Fruit fly (Drosophila melanogaster): ENCODE data around the gene CG31365.

The CG31365 gene

DNA sequence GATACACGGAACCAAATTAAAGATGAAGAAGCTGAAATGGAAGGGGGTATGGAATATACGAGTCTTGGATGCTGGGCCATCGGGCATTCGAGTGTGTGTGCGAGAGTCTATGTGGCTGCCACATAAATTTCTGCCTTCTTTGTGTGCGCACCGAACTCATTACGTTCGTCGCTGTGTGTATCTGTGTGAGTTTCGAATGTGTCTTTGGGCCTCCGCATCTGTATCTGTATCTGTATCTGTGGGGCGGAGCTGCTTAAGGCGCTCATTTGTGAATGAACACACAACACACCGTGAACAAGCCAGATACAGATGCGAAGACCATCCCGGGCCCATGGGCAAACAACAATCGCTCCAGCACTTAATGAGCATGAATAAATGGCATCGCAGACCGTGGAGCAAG, 17.2 kb upstream of the CG31365 start:
- TF ChIP-seq CG17806 (tag; optimal IDR thresholded peaks at IDR 0.05) (no peak), CG10348 (GFP tag; IDR thresholded peaks at IDR 0.05) (no peak)

DNA sequence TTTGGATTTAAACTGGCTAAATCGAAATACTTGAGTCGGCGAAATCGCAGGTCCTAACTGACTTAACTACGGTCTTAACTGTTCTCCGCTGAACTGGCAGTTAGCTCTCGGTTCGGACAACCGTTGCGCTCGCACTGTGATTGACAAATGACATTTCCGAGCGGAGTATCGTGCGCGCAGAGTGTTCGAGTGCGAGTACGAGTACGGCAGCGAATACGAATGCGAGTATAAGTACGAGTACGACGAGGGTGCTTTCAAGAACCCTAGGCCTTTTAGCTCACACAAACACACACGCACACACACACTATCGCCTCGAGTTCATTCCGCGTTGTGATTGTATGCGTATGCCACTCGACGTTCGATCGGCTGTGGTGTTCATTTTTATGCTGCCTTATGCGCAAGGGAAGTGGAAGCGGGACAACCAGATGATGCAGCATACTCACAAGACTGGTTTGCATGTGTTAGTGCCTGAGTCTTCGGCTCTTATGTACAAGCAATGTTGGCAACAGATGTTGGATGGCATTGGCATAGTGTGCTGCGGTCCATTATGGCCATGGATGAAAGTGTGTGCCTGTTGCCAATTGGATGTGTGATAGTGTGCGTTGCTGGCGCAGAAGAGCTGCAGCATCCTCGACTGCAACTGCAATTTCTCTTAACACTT, 15.6 kb upstream of the CG31365 start, which contains the start of gene hh:
TSS of gene hh (minus strand) at position 229 of the 661 bp plus-strand sequence.
- 0 out of 3 replicates have a peak, but pooled peaks have one; percentile 49 for TF ChIP-seq CG4496 (GFP tag; IDR thresholded peaks at IDR 0.05)
- TF ChIP-seq CG17806 (tag; optimal IDR thresholded peaks at IDR 0.05) = no peak

DNA sequence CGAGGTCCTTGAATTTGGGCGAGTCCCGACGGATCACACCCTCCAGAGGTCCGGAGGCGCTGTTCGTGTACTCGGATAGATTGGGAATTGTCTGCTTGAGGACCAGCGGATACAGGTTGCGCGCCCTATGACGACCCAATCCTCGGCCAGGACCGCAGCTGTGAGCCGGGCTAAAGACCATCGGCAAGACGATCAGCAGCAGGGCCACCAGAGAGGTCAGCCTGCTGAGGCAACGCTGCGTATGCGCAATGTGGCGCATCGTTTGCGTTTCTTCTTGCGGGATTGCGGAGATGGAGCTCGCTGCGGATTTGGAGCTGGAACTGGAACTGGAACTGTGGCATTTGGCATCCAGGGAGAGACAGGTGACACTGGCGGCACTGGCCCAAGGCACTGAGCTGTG, 14.9 kb upstream of the CG31365 start:
- TF ChIP-seq CG8301 (tag; optimal IDR thresholded peaks at IDR 0.05) (no peak), D1 (tag; optimal IDR thresholded peaks at IDR 0.05) (no peak), CG8159 (tag; optimal IDR thresholded peaks at IDR 0.05) (no peak), CG13204 (GFP tag; optimal IDR thresholded peaks at IDR 0.05) (no peak), CG12605 (GFP tag; IDR thresholded peaks at IDR 0.05) (no peak)

DNA sequence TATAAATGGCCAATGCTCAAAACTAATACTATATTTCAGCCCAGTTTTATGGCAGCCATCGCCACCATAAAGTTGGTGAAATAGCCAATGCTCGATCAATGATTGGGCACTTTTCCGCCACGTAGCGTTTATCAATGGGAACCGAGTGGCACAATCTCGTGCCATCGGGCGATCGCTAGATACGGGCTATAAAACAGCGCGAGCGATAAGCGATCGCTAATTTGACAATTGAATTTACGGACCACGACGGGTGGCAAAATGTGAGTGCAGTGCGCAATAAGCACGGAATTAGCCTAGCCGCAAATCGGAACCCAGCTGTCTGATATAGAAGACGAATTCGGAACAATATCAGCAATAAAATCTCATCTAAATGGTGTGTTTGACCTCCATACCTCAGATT, 14.1 kb upstream of the CG31365 start:
- TF ChIP-seq CG4496 (GFP tag; IDR thresholded peaks at IDR 0.05) = no peak
- TF ChIP-seq Snoo (tag; optimal IDR thresholded peaks at IDR 0.05) = no peak
- TF ChIP-seq CG34367 (tag; optimal IDR thresholded peaks at IDR 0.05) = no peak
- TF ChIP-seq CG9948 (tag; optimal IDR thresholded peaks at IDR 0.05) = no peak
- no peak for TF ChIP-seq EcR (GFP tag; optimal IDR thresholded peaks at IDR 0.05)
- no peak for TF ChIP-seq gl (tag; optimal IDR thresholded peaks at IDR 0.05)
- no peak for TF ChIP-seq fd96Ca (GFP tag; IDR thresholded peaks at IDR 0.05)
- TF ChIP-seq Ets98B (GFP tag; IDR thresholded peaks at IDR 0.05) = no peak
- TF ChIP-seq Pif1A (GFP tag; optimal IDR thresholded peaks at IDR 0.05) = no peak
- no peak for TF ChIP-seq Pif1B (GFP tag; optimal IDR thresholded peaks at IDR 0.05)
- TF ChIP-seq CG10348 (GFP tag; IDR thresholded peaks at IDR 0.05) = no peak
- TF ChIP-seq CG32121 (GFP tag; IDR thresholded peaks at IDR 0.05) = no peak
- TF ChIP-seq CG15710 (tag; optimal IDR thresholded peaks at IDR 0.05) = no peak

DNA sequence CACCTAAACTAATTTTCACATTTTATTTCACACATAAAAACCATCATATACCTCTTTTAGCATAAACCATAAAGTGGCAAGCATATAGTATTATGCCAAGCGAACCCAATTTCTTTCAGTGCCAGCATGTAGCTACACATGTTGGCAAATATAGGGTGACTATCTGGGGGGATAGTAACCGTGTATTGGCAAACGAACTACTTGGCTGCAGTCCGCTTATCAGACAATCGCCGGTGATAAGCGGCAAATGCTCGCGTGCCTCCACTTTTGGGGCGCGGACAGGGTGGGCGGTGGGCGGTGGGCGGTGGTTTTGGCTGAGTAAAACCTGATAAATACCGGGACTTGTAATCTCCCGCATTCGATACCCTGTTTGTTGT, 13.4 kb upstream of the CG31365 start:
- peak; percentile 27; the same call in 1 of the 3 replicates for TF ChIP-seq CG4496 (GFP tag; IDR thresholded peaks at IDR 0.05)
- TF ChIP-seq CG34367 (tag; optimal IDR thresholded peaks at IDR 0.05) = no peak
- TF ChIP-seq CG14655 (GFP tag; optimal IDR thresholded peaks at IDR 0.05) = no peak

DNA sequence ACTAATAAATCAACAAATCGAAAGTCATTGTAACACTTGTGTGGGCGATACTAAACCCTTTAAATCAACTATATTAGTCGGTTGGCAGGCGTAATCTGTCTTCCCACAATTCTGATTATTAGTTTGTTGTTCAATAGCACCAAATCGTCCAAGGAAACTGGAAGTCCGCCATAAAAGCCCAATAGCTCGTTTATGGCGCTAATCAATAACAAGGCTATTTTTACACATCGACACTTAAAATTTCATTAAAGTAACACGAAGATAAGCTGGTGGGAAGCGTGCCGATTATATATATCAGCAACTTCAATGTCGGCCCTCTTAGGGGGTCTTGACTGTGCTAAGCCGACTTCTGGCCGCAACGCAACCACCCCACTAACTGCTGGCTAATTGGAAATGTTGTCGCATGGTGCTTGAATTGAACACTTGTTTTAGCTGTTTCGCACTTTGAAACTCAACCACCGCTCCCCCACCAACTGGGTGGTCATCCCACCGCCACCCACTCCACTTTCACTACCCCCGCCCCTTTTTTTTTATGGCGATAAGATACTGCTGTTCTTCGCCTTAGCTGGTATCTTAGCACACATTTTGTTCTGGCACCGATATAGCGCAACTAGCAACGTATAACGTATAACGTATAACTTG, 12.9 kb upstream of the CG31365 start:
- no peak for TF ChIP-seq Pif1A (GFP tag; optimal IDR thresholded peaks at IDR 0.05)
- TF ChIP-seq CG10348 (GFP tag; IDR thresholded peaks at IDR 0.05) = no peak
- no peak for TF ChIP-seq CG12605 (GFP tag; IDR thresholded peaks at IDR 0.05)
- TF ChIP-seq CG4496 (GFP tag; IDR thresholded peaks at IDR 0.05) = no peak
- TF ChIP-seq CG14655 (GFP tag; optimal IDR thresholded peaks at IDR 0.05) = no peak
- TF ChIP-seq EcR (GFP tag; optimal IDR thresholded peaks at IDR 0.05) = no peak
- TF ChIP-seq CG8301 (tag; optimal IDR thresholded peaks at IDR 0.05) = no peak
- TF ChIP-seq CG15710 (tag; optimal IDR thresholded peaks at IDR 0.05) = no peak
- TF ChIP-seq CG8159 (tag; optimal IDR thresholded peaks at IDR 0.05) = no peak
- TF ChIP-seq CG9948 (tag; optimal IDR thresholded peaks at IDR 0.05) = no peak
- no peak for TF ChIP-seq D1 (tag; optimal IDR thresholded peaks at IDR 0.05)
- no peak for TF ChIP-seq Snoo (tag; optimal IDR thresholded peaks at IDR 0.05)
- TF ChIP-seq CG13204 (GFP tag; optimal IDR thresholded peaks at IDR 0.05) = no peak
- no peak for TF ChIP-seq Pif1B (GFP tag; optimal IDR thresholded peaks at IDR 0.05)
- no peak for TF ChIP-seq CG34367 (tag; optimal IDR thresholded peaks at IDR 0.05)
- no peak for TF ChIP-seq Ets98B (GFP tag; IDR thresholded peaks at IDR 0.05)
- no peak for TF ChIP-seq CG17806 (tag; optimal IDR thresholded peaks at IDR 0.05)
- TF ChIP-seq gl (tag; optimal IDR thresholded peaks at IDR 0.05) = no peak
- TF ChIP-seq fd96Ca (GFP tag; IDR thresholded peaks at IDR 0.05) = no peak

DNA sequence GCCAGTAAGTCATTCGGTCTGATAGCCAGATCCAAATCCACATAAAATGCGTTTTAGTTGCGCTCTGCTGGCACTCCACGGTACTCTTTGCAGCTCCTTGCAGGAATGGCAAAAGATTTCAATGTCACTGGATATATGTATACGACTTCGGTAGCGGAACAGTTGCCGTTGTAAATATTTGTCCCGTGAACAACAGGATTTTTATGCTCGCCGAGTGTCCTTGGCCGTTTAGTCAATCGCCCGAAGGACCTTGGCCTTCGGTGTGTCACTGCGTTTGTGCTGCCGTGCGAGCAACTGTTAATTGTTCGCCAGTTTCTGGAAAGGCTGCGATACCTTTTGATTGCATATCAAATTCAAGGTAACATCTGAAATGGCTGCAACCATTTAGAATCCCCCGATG, 12.2 kb upstream of the CG31365 start:
- TF ChIP-seq Pif1A (GFP tag; optimal IDR thresholded peaks at IDR 0.05) = no peak
- TF ChIP-seq EcR (GFP tag; optimal IDR thresholded peaks at IDR 0.05) = no peak
- TF ChIP-seq CG13204 (GFP tag; optimal IDR thresholded peaks at IDR 0.05) = no peak
- TF ChIP-seq CG4496 (GFP tag; IDR thresholded peaks at IDR 0.05) = no peak
- TF ChIP-seq fd96Ca (GFP tag; IDR thresholded peaks at IDR 0.05) = no peak
- TF ChIP-seq Ets98B (GFP tag; IDR thresholded peaks at IDR 0.05) = no peak
- no peak for TF ChIP-seq gl (tag; optimal IDR thresholded peaks at IDR 0.05)
- TF ChIP-seq CG15710 (tag; optimal IDR thresholded peaks at IDR 0.05) = no peak
- TF ChIP-seq CG10348 (GFP tag; IDR thresholded peaks at IDR 0.05) = no peak
- TF ChIP-seq CG17806 (tag; optimal IDR thresholded peaks at IDR 0.05) = no peak
- no peak for TF ChIP-seq D1 (tag; optimal IDR thresholded peaks at IDR 0.05)
- TF ChIP-seq CG8301 (tag; optimal IDR thresholded peaks at IDR 0.05) = no peak
- TF ChIP-seq Pif1B (GFP tag; optimal IDR thresholded peaks at IDR 0.05) = no peak
- TF ChIP-seq CG34367 (tag; optimal IDR thresholded peaks at IDR 0.05) = no peak
- no peak for TF ChIP-seq CG8159 (tag; optimal IDR thresholded peaks at IDR 0.05)
- TF ChIP-seq rn (GFP tag; IDR thresholded peaks at IDR 0.05) = no peak
- TF ChIP-seq CG32121 (GFP tag; IDR thresholded peaks at IDR 0.05) = no peak
- TF ChIP-seq CG9948 (tag; optimal IDR thresholded peaks at IDR 0.05) = no peak
- no peak for TF ChIP-seq CG14655 (GFP tag; optimal IDR thresholded peaks at IDR 0.05)
- no peak for TF ChIP-seq CG12605 (GFP tag; IDR thresholded peaks at IDR 0.05)

All from whole organism, pupa.